Worm (Caenorhabditis elegans) whole organism, late embryonic: Measurements from ENCODE around the gene npl-4.1.
"Not testable (repeated sequence)": the region's sequence is repeated elsewhere in the genome, so short reads cannot be mapped to it uniquely, and the experiment has no call there.

Source experiments
- K09A11.1 ChIP-seq: sonication (generic microtip); optimal IDR thresholded peaks from 2 replicates; lab custom pipeline; 2017; ENCODE audit warnings: antibody characterized with exemption, mild to moderate bottlenecking, missing genetic modification characterization, missing compliant biosample characterization; ENCODE audit not compliant: insufficient read depth
- T23F11.4 ChIP-seq: fragments of 200-800 bp; sonication (Bioruptor generic); optimal IDR thresholded peaks from 2 replicates; lab custom pipeline; 2018; ENCODE audit warnings: mild to moderate bottlenecking, missing genetic modification characterization, missing compliant biosample characterization
- ahr-1 ChIP-seq: sonication (generic microtip); optimal IDR thresholded peaks from 2 replicates; lab custom pipeline; 2016; ENCODE audit warnings: missing genetic modification characterization, missing compliant biosample characterization
- ama-1 ChIP-seq: fragments of 150-350 bp; optimal IDR thresholded peaks from 2 replicates; lab custom pipeline; 2014
- ceh-14 ChIP-seq: sonication (generic microtip); optimal IDR thresholded peaks from 2 replicates; lab custom pipeline; 2016; ENCODE audit warnings: missing genotype, missing genetic modification characterization, missing compliant biosample characterization
- ceh-18 ChIP-seq: sonication (generic microtip); optimal IDR thresholded peaks from 2 replicates; lab custom pipeline; 2016; ENCODE audit warnings: missing genetic modification characterization, missing compliant biosample characterization
- ceh-2 ChIP-seq: sonication (generic microtip); optimal IDR thresholded peaks from 2 replicates; lab custom pipeline; 2016; ENCODE audit warnings: missing genotype, missing genetic modification characterization, missing compliant biosample characterization
- ceh-30 ChIP-seq: fragments of 150-350 bp; optimal IDR thresholded peaks from 2 replicates; lab custom pipeline; 2014; ENCODE audit warnings: missing biosample characterization, missing genetic modification characterization
- ceh-31 ChIP-seq: sonication (generic microtip); optimal IDR thresholded peaks from 2 replicates; lab custom pipeline; 2016; ENCODE audit warnings: missing genetic modification characterization, missing compliant biosample characterization
- ceh-34 ChIP-seq: sonication (generic microtip); optimal IDR thresholded peaks from 2 replicates; lab custom pipeline; 2016; ENCODE audit warnings: mild to moderate bottlenecking, missing genetic modification characterization, missing compliant biosample characterization
- elt-2 ChIP-seq: sonication (generic microtip); optimal IDR thresholded peaks from 2 replicates; lab custom pipeline; 2016; ENCODE audit warnings: missing genetic modification reagents, missing genetic modification characterization, missing compliant biosample characterization
- elt-4 ChIP-seq: sonication (generic microtip); optimal IDR thresholded peaks from 2 replicates; lab custom pipeline; 2016; ENCODE audit warnings: missing genetic modification characterization, missing compliant biosample characterization
- ets-4 ChIP-seq: sonication (generic microtip); optimal IDR thresholded peaks from 2 replicates; lab custom pipeline; 2016; ENCODE audit warnings: missing genetic modification characterization, missing compliant biosample characterization
- fkh-10 ChIP-seq: fragments of 150-350 bp; optimal IDR thresholded peaks from 2 replicates; lab custom pipeline; 2014; ENCODE audit warnings: missing biosample characterization, missing genetic modification reagents, missing genetic modification characterization
- gmeb-2 ChIP-seq: sonication (generic microtip); optimal IDR thresholded peaks from 2 replicates; lab custom pipeline; 2016; ENCODE audit warnings: missing genetic modification characterization, inconsistent platforms, missing compliant biosample characterization
- hlh-15 ChIP-seq: sonication (generic microtip); optimal IDR thresholded peaks from 2 replicates; lab custom pipeline; 2016; ENCODE audit warnings: missing genetic modification characterization, missing compliant biosample characterization
- lim-6 ChIP-seq: sonication (generic microtip); optimal IDR thresholded peaks from 2 replicates; lab custom pipeline; 2016; ENCODE audit warnings: missing genetic modification characterization, missing compliant biosample characterization
- lin-11 ChIP-seq: fragments of 200-800 bp; sonication (Bioruptor generic); optimal IDR thresholded peaks from 2 replicates; lab custom pipeline; 2018; ENCODE audit warnings: mild to moderate bottlenecking, missing genetic modification characterization, missing compliant biosample characterization
- madf-2 ChIP-seq: sonication (generic microtip); optimal IDR thresholded peaks from 2 replicates; lab custom pipeline; 2017; ENCODE audit warnings: missing genetic modification characterization, missing compliant biosample characterization
- mec-3 ChIP-seq: sonication (generic microtip); optimal IDR thresholded peaks from 2 replicates; lab custom pipeline; 2016; ENCODE audit warnings: borderline replicate concordance, missing genetic modification characterization, missing compliant biosample characterization
- nfya-1 ChIP-seq: sonication (generic microtip); optimal IDR thresholded peaks from 2 replicates; lab custom pipeline; 2017; ENCODE audit warnings: missing genetic modification characterization, mild to moderate bottlenecking, missing compliant biosample characterization, antibody characterized with exemption, moderate library complexity
- nhr-11 ChIP-seq: fragments of 150-350 bp; optimal IDR thresholded peaks from 2 replicates; lab custom pipeline; 2014; ENCODE audit warnings: missing biosample characterization, missing genetic modification characterization
- npax-4 ChIP-seq: sonication (generic microtip); optimal IDR thresholded peaks from 2 replicates; lab custom pipeline; 2016; ENCODE audit warnings: missing genetic modification characterization, missing compliant biosample characterization
- pag-3 ChIP-seq: sonication (generic microtip); optimal IDR thresholded peaks from 2 replicates; lab custom pipeline; 2016; ENCODE audit warnings: missing compliant biosample characterization, missing genetic modification characterization, borderline replicate concordance
- pax-1 ChIP-seq: fragments of 150-350 bp; optimal IDR thresholded peaks from 2 replicates; lab custom pipeline; 2014; ENCODE audit warnings: missing biosample characterization, missing genetic modification characterization
- pha-2 ChIP-seq: sonication (generic microtip); optimal IDR thresholded peaks from 2 replicates; lab custom pipeline; 2017; ENCODE audit warnings: mild to moderate bottlenecking, missing genetic modification characterization, missing compliant biosample characterization
- pqm-1 ChIP-seq: sonication (generic microtip); optimal IDR thresholded peaks from 2 replicates; lab custom pipeline; 2016; ENCODE audit warnings: missing genetic modification characterization, missing compliant biosample characterization
- ref-2 ChIP-seq: sonication (generic microtip); optimal IDR thresholded peaks from 2 replicates; lab custom pipeline; 2016; ENCODE audit warnings: missing genetic modification characterization, missing compliant biosample characterization
- syd-9 ChIP-seq: sonication (generic microtip); optimal IDR thresholded peaks from 2 replicates; lab custom pipeline; 2016; ENCODE audit warnings: mild to moderate bottlenecking, missing genetic modification characterization, moderate library complexity, missing compliant biosample characterization
- tbx-7 ChIP-seq: sonication (generic microtip); optimal IDR thresholded peaks from 2 replicates; lab custom pipeline; 2016; ENCODE audit warnings: missing genotype, missing genetic modification characterization, missing compliant biosample characterization
- ttx-3 ChIP-seq: sonication (generic microtip); optimal IDR thresholded peaks from 2 replicates; lab custom pipeline; 2016; ENCODE audit warnings: missing genetic modification reagents, missing genetic modification characterization, missing compliant biosample characterization
- unc-3 ChIP-seq, 2 experiments: fragments of 200-800 bp in 1 of 2; sonication (Bioruptor generic) in 1 of 2; sonication (generic microtip) in 1 of 2; conservative IDR thresholded peaks in 1 of 2; optimal IDR thresholded peaks in 1 of 2; 2 replicates each; pipeline versions ENCODE4 v1.3.6 to Lab custom; 2016 to 2022; ENCODE audit warnings: missing compliant biosample characterization in 2 of 2, missing genetic modification characterization in 2 of 2, missing genetic modification reagents in 1 of 2
- unc-86 ChIP-seq: sonication (generic microtip); optimal IDR thresholded peaks from 2 replicates; lab custom pipeline; 2016; ENCODE audit warnings: missing genetic modification characterization, missing compliant biosample characterization
- zip-5 ChIP-seq: sonication (generic microtip); optimal IDR thresholded peaks from 2 replicates; lab custom pipeline; 2016; ENCODE audit warnings: missing genetic modification characterization, missing compliant biosample characterization
- ztf-16 ChIP-seq: sonication (generic microtip); optimal IDR thresholded peaks from 2 replicates; lab custom pipeline; 2017; ENCODE audit warnings: missing genetic modification characterization, missing compliant biosample characterization

Gene npl-4.1

DNA sequence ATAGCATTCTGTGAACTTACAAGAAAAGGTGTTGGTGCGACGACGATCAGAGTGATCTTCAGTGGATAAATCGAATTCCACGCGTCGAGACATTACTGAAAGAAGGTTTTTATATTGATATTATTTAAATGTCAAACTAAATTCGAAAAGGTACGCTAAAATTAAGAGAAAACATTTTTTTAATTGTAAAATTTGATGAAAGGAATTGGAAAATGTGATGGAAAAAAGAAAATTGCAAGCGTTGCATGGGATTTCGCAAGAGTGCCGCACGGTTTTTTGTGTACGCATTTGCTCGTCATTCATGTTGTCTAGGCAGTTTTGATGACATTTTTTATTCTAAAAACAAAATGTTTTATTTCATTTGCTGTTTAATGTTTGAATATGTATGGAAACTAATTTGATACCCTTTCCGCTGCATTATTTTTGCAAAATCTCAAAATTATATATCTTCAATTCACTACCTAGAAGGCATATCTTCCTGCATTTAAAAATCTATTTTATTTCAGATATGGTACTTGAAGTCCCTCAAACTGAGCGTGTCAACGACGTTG, at the start of gene npl-4.1, which contains the start of gene F59E12.6:
Gene npl-4.1, plus strand, starts transcription at position 501 of the 551 bp plus-strand sequence.
Gene F59E12.6, minus strand, starts transcription at position 101 of the 551 bp plus-strand sequence.
- not testable (repeated sequence) for TF ChIP-seq hlh-15; nfya-1 (tag; lab: Kevin White, UChicago); pha-2 (tag; lab: Kevin White, UChicago)
- TF ChIP-seq, all 69 proteins: peak for 0; not testable (repeated sequence) for 69

DNA sequence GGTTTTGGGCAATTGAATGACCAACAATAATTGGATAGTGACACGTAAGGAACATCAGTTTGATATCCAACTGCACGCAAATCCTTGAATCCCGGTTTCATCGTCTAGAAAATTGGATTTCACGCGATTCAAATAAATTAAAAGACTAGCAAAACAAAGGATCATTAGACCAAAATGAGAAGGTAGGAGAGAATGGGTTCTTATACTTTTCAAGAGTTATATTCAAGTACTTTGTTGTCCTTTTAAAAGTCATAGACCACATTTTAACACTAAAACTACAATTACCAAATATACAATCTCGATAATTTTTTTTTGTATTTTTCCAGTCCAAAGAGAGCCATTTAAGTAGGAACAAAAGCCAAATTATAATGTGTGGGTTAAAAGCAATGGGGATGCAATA, 48.8 kb upstream of the npl-4.1 start, which contains the start of gene T25E4.2:
Gene T25E4.2, minus strand, starts transcription at position 101 of the 400 bp plus-strand sequence.
- no peak for TF ChIP-seq fkh-10 (GFP tag; lab: Kevin White, UChicago)
- TF ChIP-seq ref-2, result no peak
- TF ChIP-seq ceh-14 (tag; lab: Kevin White, UChicago), result no peak
- no peak for TF ChIP-seq lim-6 (tag; lab: Kevin White, UChicago)
- no peak for TF ChIP-seq ttx-3 (tag; lab: Kevin White, UChicago)
- TF ChIP-seq pha-2 (tag; lab: Kevin White, UChicago), result no peak
- TF ChIP-seq ama-1 (lab: Kevin White, UChicago), result no peak
- TF ChIP-seq pax-1 (tag; lab: Kevin White, UChicago), result no peak
- no peak for TF ChIP-seq elt-4
- TF ChIP-seq nhr-11, result no peak
- TF ChIP-seq lin-11, result no peak
- no peak for TF ChIP-seq gmeb-2 (tag; lab: Kevin White, UChicago)
- TF ChIP-seq ets-4 (tag; lab: Kevin White, UChicago), result no peak
- TF ChIP-seq zip-5 (tag; lab: Kevin White, UChicago), result no peak
- no peak for TF ChIP-seq pqm-1 (tag; lab: Kevin White, UChicago)

DNA sequence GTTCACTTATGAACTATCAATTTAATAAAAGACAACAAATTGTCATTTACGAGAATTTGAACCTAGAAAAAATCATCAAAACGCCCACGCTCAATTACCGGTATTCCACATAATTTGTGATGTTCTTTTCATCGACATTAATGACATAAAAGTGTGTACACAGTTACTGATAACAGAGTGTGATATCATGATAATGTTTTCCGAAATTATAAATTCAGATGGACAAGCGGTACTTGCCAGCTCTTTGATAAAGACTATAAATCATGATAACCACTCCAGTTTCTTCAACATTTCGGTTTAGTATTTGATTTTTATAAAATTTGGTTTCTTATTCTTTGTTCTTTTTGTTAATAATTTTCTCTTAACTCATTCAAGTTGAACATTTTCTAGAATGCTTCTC, 45.4 kb upstream of the npl-4.1 start, which contains the start of gene lys-8:
Gene lys-8, plus strand, starts transcription at position 391 of the 400 bp plus-strand sequence.
- TF ChIP-seq elt-2 (tag; lab: Kevin White, UChicago) (peak; percentile 98), unc-86 (tag; lab: Kevin White, UChicago) (no peak)

DNA sequence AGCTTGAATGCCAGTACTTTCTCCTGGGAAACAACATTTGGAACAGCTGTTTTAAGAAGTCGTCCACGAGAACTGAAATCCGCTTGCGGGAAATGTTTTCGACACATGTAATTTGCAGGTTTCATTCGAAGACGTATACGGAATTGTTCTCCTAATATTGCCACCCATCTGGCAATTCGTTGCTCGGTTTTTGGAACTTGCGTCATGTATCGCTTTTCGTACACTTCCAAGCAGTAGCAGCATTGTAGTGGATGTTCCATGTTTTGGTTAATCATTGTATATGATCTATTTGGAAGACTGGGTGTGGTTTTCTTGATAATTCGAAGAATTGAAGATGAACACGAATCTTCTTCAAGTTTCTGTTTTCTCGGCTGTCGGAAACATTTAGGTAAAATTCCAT, 43.4 kb upstream of the npl-4.1 start:
- TF ChIP-seq tbx-7 (tag; lab: Kevin White, UChicago), result no peak
- no peak for TF ChIP-seq unc-3 (GFP tag; conservative IDR thresholded peaks at IDR 0.05; lab: Robert Waterston, UW)
- no peak for TF ChIP-seq unc-3 (tag; optimal IDR thresholded peaks at IDR 0.05; lab: Kevin White, UChicago)
- TF ChIP-seq ceh-34 (tag; lab: Kevin White, UChicago), result no peak
- no peak for TF ChIP-seq ceh-31
- TF ChIP-seq ref-2, result no peak
- TF ChIP-seq gmeb-2 (tag; lab: Kevin White, UChicago), result no peak

DNA sequence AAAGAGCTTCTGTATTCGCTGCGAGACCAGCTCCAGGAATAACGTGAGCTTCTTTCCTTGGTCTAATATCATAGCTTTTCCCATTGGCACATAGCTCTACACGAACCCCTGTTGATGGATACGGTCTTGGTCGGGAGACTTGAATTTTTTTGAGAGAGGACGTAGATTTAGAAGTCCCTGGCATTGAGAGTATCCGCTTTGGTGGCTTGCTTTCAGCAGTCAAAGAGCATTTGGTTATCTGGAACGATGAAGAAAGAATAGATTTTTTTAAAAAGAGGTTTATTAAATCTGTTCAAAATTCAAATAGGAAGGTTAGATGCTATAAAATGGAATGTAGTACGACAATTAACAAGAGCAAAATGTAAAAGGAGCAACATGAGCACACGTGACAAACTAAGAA, 41.5 kb upstream of the npl-4.1 start, which contains the start of gene C17G10.13:
Gene C17G10.13, minus strand, starts transcription at position 101 of the 400 bp plus-strand sequence.
- TF ChIP-seq madf-2 (no peak), npax-4 (tag; lab: Kevin White, UChicago) (no peak), pha-2 (tag; lab: Kevin White, UChicago) (no peak), pax-1 (tag; lab: Kevin White, UChicago) (no peak), ceh-30 (tag; lab: Kevin White, UChicago) (no peak), nfya-1 (tag; lab: Kevin White, UChicago) (no peak), pag-3 (no peak), ceh-2 (tag; lab: Kevin White, UChicago) (no peak), mec-3 (no peak), T23F11.4 (no peak), lin-11 (no peak), ahr-1 (tag; lab: Kevin White, UChicago) (no peak), ceh-18 (tag; lab: Kevin White, UChicago) (no peak), syd-9 (tag; lab: Kevin White, UChicago) (no peak), ceh-31 (no peak), ztf-16 (tag; lab: Kevin White, UChicago) (no peak), K09A11.1 (no peak)
- TF ChIP-seq, all 69 proteins: peak for 0
